Worm (Caenorhabditis elegans) whole organism, early embryonic: ENCODE data around the gene gcp-2.2.

Experiments
- B0310.2 ChIP-seq: sonication (generic microtip); optimal IDR thresholded peaks from 2 replicates; lab custom pipeline; 2016; ENCODE audit warnings: mild to moderate bottlenecking, missing genetic modification characterization, missing compliant biosample characterization
- F13C5.2 ChIP-seq: sonication (generic microtip); optimal IDR thresholded peaks from 2 replicates; lab custom pipeline; 2017; ENCODE audit warnings: mild to moderate bottlenecking, missing genetic modification characterization, inconsistent platforms, missing compliant biosample characterization
- aly-1 ChIP-seq: sonication (generic microtip); optimal IDR thresholded peaks from 2 replicates; lab custom pipeline; 2016; ENCODE audit warnings: missing genetic modification characterization, missing compliant biosample characterization
- ama-1 ChIP-seq: fragments of 150-350 bp; optimal IDR thresholded peaks from 2 replicates; lab custom pipeline; 2014
- ceh-13 ChIP-seq: fragments of 200-800 bp; sonication (Bioruptor generic); optimal IDR thresholded peaks from 2 replicates; lab custom pipeline; 2018; ENCODE audit warnings: mild to moderate bottlenecking, missing genetic modification characterization, missing compliant biosample characterization
- ceh-36 ChIP-seq: sonication (generic microtip); optimal IDR thresholded peaks from 2 replicates; lab custom pipeline; 2016; ENCODE audit warnings: missing genetic modification characterization, inconsistent platforms, missing compliant biosample characterization
- ets-7 ChIP-seq: sonication (generic microtip); optimal IDR thresholded peaks from 2 replicates; lab custom pipeline; 2016; ENCODE audit warnings: missing genotype, missing genetic modification characterization, missing compliant biosample characterization
- flt-1 ChIP-seq: fragments of 200-800 bp; sonication (Bioruptor generic); IDR thresholded peaks from 2 replicates; pipeline ENCODE4 v1.3.6; 2022; ENCODE audit warnings: missing genetic modification characterization, missing compliant biosample characterization
- hmbx-1 ChIP-seq: sonication (generic microtip); optimal IDR thresholded peaks from 2 replicates; lab custom pipeline; 2016; ENCODE audit warnings: mild to moderate bottlenecking, missing genetic modification characterization, missing compliant biosample characterization
- hmg-4 ChIP-seq: fragments of 200-800 bp; sonication (Bioruptor generic); optimal IDR thresholded peaks from 2 replicates; lab custom pipeline; 2018; ENCODE audit warnings: mild to moderate bottlenecking, missing genetic modification characterization, missing compliant biosample characterization
- hnd-1 ChIP-seq: sonication (generic microtip); optimal IDR thresholded peaks from 2 replicates; lab custom pipeline; 2016; ENCODE audit warnings: missing genetic modification characterization, missing compliant biosample characterization
- pes-1 ChIP-seq: fragments of 200-800 bp; sonication (Bioruptor generic); IDR thresholded peaks from 2 replicates; pipeline ENCODE4 v1.3.6; 2022; ENCODE audit warnings: missing genetic modification reagents, missing genetic modification characterization, missing compliant biosample characterization
- scrt-1 ChIP-seq: fragments of 200-800 bp; sonication (Bioruptor generic); IDR thresholded peaks from 2 replicates; pipeline ENCODE4 v1.3.6; 2022; ENCODE audit warnings: missing genetic modification characterization, missing compliant biosample characterization
- sea-1 ChIP-seq: fragments of 200-800 bp; sonication (Bioruptor generic); conservative IDR thresholded peaks from 2 replicates; pipeline ENCODE4 v1.3.6; 2022; ENCODE audit warnings: missing genetic modification characterization, missing compliant biosample characterization
- tbx-11 ChIP-seq: fragments of 200-800 bp; sonication (Bioruptor generic); IDR thresholded peaks from 2 replicates; pipeline ENCODE4 v1.3.6; 2022; ENCODE audit warnings: missing genetic modification characterization, missing compliant biosample characterization
- tbx-37 ChIP-seq: fragments of 200-800 bp; sonication (Bioruptor generic); conservative IDR thresholded peaks from 2 replicates; pipeline ENCODE4 v1.3.6; 2022; ENCODE audit warnings: missing genetic modification reagents, missing genetic modification characterization, missing compliant biosample characterization
- tra-4 ChIP-seq: sonication (generic microtip); optimal IDR thresholded peaks from 2 replicates; lab custom pipeline; 2017; ENCODE audit warnings: missing genetic modification characterization, missing compliant biosample characterization

Gene gcp-2.2

DNA sequence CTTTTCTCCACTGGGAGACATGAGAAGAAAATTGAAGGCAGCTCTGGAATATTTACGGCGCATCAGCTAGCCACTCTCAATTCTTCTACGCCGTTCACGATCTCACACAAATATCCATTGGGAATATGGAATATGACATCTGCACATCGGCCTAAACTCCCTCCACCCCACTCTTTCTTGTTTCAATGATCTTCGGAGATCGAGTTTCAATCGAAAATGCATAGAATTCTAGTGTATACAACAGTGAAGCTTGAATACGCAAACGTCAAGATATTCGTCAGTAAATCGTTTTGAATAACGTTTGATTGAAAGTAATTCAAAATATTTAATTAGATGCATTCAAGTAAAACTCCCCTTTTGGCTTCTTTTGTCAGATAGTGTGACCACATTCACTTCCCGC is 14.3 kb downstream of the gcp-2.2 start:
- TF ChIP-seq pes-1 (GFP tag; lab: Robert Waterston, UW): no peak
- TF ChIP-seq scrt-1 (GFP tag; lab: Robert Waterston, UW): no peak
- TF ChIP-seq ets-7 (tag; lab: Kevin White, UChicago): no peak
- no peak for TF ChIP-seq ceh-13 (GFP tag; lab: Kevin White, UChicago)
- TF ChIP-seq B0310.2 (tag; lab: Kevin White, UChicago): no peak
- TF ChIP-seq F13C5.2 (tag; lab: Kevin White, UChicago): no peak
- TF ChIP-seq tbx-37 (GFP tag; lab: Robert Waterston, UW): no peak
- TF ChIP-seq ceh-36 (tag; lab: Kevin White, UChicago): no peak
- no peak for TF ChIP-seq tbx-11 (GFP tag; lab: Robert Waterston, UW)
- TF ChIP-seq hmg-4 (GFP tag; lab: Kevin White, UChicago): no peak
- no peak for TF ChIP-seq hnd-1 (tag; lab: Kevin White, UChicago)
- TF ChIP-seq hmbx-1 (tag; lab: Kevin White, UChicago): no peak
- no peak for TF ChIP-seq flt-1 (GFP tag; lab: Robert Waterston, UW)
- TF ChIP-seq tra-4 (tag; lab: Kevin White, UChicago): no peak
- TF ChIP-seq ama-1 (lab: Kevin White, UChicago): no peak
- no peak for TF ChIP-seq sea-1 (GFP tag; lab: Robert Waterston, UW)
- TF ChIP-seq aly-1 (tag; lab: Kevin White, UChicago): no peak

DNA sequence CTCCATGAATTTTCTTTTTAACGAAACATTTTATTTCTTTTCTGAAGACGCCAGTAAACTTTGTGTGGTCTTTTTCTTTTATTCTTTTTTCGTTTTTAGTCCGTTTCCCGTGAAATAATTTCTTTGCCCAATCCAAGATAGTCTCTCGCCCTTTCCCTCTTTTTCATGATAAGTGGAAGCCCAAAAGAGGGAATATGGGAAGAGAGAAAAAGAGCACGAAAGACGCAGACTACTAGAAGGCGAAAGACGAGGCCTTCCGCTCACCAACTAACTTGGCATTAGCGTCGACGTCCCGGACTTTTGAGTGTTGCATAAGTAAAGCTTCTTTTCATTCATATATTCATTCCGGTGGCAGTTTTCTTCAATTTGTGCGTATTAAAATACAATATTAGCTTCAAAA is 15.4 kb downstream of the gcp-2.2 start:
- TF ChIP-seq sea-1 (GFP tag; lab: Robert Waterston, UW) (no peak), ceh-36 (tag; lab: Kevin White, UChicago) (no peak), pes-1 (GFP tag; lab: Robert Waterston, UW) (no peak), B0310.2 (tag; lab: Kevin White, UChicago) (no peak), flt-1 (GFP tag; lab: Robert Waterston, UW) (no peak), F13C5.2 (tag; lab: Kevin White, UChicago) (no peak), hmbx-1 (tag; lab: Kevin White, UChicago) (no peak), hmg-4 (GFP tag; lab: Kevin White, UChicago) (no peak), tbx-37 (GFP tag; lab: Robert Waterston, UW) (no peak)

DNA sequence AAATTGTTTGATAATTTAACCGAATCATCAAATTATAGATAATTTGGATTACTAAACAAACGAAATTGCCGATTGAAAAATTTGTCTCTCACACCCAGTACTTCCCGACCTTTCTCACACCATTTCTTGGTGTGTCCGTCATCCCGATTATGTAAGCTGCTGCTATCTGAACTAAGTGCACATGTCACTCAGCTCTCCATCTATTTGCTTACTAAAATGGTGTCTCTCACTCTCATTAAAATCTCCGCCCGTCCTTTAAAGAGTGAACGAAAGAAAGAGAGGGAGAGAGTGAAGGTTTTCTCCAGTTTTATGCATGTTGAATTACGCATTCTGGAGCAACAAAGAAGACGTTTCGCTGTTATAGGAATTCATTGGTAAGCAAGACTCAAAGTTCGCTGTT is 17.0 kb downstream of the gcp-2.2 start:
- TF ChIP-seq B0310.2 (tag; lab: Kevin White, UChicago) (no peak), scrt-1 (GFP tag; lab: Robert Waterston, UW) (no peak), pes-1 (GFP tag; lab: Robert Waterston, UW) (no peak), hmbx-1 (tag; lab: Kevin White, UChicago) (no peak)

DNA sequence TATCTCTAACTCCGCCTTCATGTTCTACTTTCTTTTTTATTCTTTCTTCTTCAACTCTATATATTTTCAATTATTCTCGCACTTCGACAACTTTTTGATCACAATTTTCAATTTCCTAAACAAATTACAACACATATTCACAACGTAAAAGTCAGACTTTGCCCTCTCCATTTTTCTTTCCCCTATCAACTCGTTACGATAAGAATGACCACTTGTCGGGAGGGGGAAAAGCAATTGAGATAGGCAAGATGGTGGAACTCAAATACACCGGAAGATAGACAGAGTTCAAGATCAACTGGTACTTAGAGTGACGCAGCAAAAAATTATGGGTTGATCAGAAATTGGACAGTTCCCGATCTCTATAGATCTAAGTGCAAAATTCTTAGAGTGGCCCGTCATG is 17.5 kb downstream of the gcp-2.2 start:
- TF ChIP-seq pes-1 (GFP tag; lab: Robert Waterston, UW): no peak
- no peak for TF ChIP-seq tbx-37 (GFP tag; lab: Robert Waterston, UW)
- no peak for TF ChIP-seq tbx-11 (GFP tag; lab: Robert Waterston, UW)
- no peak for TF ChIP-seq hnd-1 (tag; lab: Kevin White, UChicago)
- TF ChIP-seq flt-1 (GFP tag; lab: Robert Waterston, UW): no peak
- TF ChIP-seq sea-1 (GFP tag; lab: Robert Waterston, UW): no peak
- TF ChIP-seq B0310.2 (tag; lab: Kevin White, UChicago): no peak
- no peak for TF ChIP-seq ama-1 (lab: Kevin White, UChicago)
- no peak for TF ChIP-seq tra-4 (tag; lab: Kevin White, UChicago)
- no peak for TF ChIP-seq aly-1 (tag; lab: Kevin White, UChicago)
- TF ChIP-seq ets-7 (tag; lab: Kevin White, UChicago): no peak
- TF ChIP-seq ceh-13 (GFP tag; lab: Kevin White, UChicago): no peak
- TF ChIP-seq hmg-4 (GFP tag; lab: Kevin White, UChicago): no peak
- TF ChIP-seq scrt-1 (GFP tag; lab: Robert Waterston, UW): no peak
- TF ChIP-seq F13C5.2 (tag; lab: Kevin White, UChicago): no peak
- TF ChIP-seq hmbx-1 (tag; lab: Kevin White, UChicago): no peak
- TF ChIP-seq ceh-36 (tag; lab: Kevin White, UChicago): no peak

DNA sequence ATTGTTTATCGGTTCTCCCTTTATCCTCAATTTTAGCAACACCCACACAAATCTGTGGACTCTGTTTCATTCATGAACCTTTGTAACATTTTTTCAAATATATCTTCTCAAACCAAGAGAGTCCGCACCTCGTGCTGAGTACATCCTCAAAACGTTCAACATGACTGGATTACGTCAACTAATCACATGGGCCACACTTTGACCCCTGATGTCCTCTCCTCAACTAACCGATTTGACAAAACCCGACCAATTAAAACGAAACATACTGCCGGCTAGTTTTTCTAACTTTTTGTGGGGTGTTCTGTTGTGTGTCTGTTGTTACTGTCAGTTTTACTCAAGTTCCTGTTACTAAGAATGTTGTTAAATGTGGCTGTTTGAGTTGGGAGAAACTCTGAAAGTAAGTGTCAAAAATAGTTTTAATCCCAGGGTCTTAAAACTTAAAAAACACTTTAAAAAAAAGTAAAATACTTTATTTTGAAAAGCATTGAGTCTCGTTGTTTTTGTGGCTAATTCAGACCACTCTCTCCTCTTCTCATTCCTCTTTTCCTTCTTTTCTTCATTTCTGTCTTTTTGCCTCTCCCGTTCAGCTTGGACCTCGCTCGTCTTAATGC is 18.1 kb downstream of the gcp-2.2 start:
- TF ChIP-seq hmbx-1 (tag; lab: Kevin White, UChicago) (no peak), scrt-1 (GFP tag; lab: Robert Waterston, UW) (no peak), aly-1 (tag; lab: Kevin White, UChicago) (no peak), ama-1 (lab: Kevin White, UChicago) (no peak), pes-1 (GFP tag; lab: Robert Waterston, UW) (no peak), hmg-4 (GFP tag; lab: Kevin White, UChicago) (no peak), tra-4 (tag; lab: Kevin White, UChicago) (no peak), B0310.2 (tag; lab: Kevin White, UChicago) (no peak)

DNA sequence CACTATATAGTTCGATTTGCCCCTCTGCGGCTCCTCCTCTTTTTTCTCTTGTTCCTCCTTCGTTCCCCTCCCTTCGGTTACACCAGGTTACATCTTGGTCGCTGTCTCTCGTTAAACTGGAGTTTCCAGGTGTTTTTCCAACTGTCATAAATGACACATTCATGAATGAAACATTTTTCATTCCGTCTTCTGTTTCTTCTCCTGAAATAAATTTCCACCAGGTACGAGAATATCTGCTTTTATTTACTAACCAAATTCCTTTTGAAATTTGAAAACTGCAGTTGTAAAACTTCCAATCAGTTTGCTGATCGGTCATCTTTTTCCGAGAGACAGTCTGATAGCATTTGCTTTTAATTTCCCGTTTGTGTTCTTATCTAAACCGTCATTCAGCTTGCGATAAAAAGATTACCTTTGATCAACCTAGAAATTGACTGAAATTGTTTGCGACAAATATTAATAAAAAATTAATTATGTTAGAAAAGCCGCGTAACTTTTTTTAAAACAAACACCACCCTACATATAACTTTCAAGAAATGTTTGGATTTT is 18.8 kb downstream of the gcp-2.2 start, which contains the start of gene C35C5.10:
C35C5.10 (plus strand) TSS at position 51 of the 546 bp plus-strand sequence.
- TF ChIP-seq tbx-37 (GFP tag; lab: Robert Waterston, UW) (no peak), aly-1 (tag; lab: Kevin White, UChicago) (no peak), flt-1 (GFP tag; lab: Robert Waterston, UW) (no peak)

DNA sequence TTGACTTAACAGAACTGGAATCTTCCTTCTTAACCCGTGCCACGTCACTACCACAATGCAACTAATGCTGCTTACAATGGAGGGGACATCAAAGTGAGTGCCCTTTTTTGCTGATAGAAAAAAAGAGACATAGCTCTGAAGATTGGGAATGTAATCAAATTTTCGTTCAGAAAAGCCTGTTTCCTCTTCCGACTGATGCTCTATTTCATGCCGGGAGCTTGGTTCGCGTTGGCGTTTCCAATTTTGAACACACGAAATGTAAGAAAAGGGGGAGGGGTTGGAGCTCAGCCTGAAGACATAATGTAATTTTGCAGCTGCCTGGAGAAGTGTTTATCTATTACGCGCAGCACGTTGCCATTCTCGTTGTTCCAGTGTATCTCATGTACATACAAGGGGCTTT is 20.6 kb downstream of the gcp-2.2 start:
- no peak for TF ChIP-seq ama-1 (lab: Kevin White, UChicago)
- TF ChIP-seq ceh-36 (tag; lab: Kevin White, UChicago): no peak
- no peak for TF ChIP-seq flt-1 (GFP tag; lab: Robert Waterston, UW)
- TF ChIP-seq hmbx-1 (tag; lab: Kevin White, UChicago): no peak
- no peak for TF ChIP-seq tbx-11 (GFP tag; lab: Robert Waterston, UW)
- TF ChIP-seq tbx-37 (GFP tag; lab: Robert Waterston, UW): no peak
- TF ChIP-seq hnd-1 (tag; lab: Kevin White, UChicago): no peak
- TF ChIP-seq sea-1 (GFP tag; lab: Robert Waterston, UW): no peak
- no peak for TF ChIP-seq hmg-4 (GFP tag; lab: Kevin White, UChicago)
- TF ChIP-seq pes-1 (GFP tag; lab: Robert Waterston, UW): no peak
- TF ChIP-seq scrt-1 (GFP tag; lab: Robert Waterston, UW): no peak
- no peak for TF ChIP-seq ceh-13 (GFP tag; lab: Kevin White, UChicago)
- no peak for TF ChIP-seq B0310.2 (tag; lab: Kevin White, UChicago)
- TF ChIP-seq tra-4 (tag; lab: Kevin White, UChicago): no peak
- no peak for TF ChIP-seq F13C5.2 (tag; lab: Kevin White, UChicago)
- no peak for TF ChIP-seq aly-1 (tag; lab: Kevin White, UChicago)
- no peak for TF ChIP-seq ets-7 (tag; lab: Kevin White, UChicago)
